Fruit fly (Drosophila melanogaster) whole organism, wandering third instar larva: ENCODE measurements around the gene CG33333.

Experiments used
- Abd-B ChIP-seq: fragments of >200 bp; optimal IDR thresholded peaks from 2 replicates; lab custom pipeline; 2017; ENCODE audit warnings: missing biosample characterization, missing genetic modification characterization
- CG32264 ChIP-seq: fragments of 200-800 bp; sonication (Bioruptor generic); optimal IDR thresholded peaks from 2 replicates; lab custom pipeline; 2016; ENCODE audit warnings: missing biosample characterization, missing genetic modification characterization
- CG9705 ChIP-seq: fragments of 200-800 bp; sonication (Bioruptor generic); optimal IDR thresholded peaks from 2 replicates; lab custom pipeline; 2018; ENCODE audit warnings: missing biosample characterization, mild to moderate bottlenecking, missing genetic modification characterization
- CrebA ChIP-seq: fragments of 200-800 bp; sonication (Bioruptor generic); optimal IDR thresholded peaks from 2 replicates; lab custom pipeline; 2016; ENCODE audit warnings: missing biosample characterization, mild to moderate bottlenecking, missing genetic modification characterization, borderline replicate concordance
- Dif ChIP-seq: fragments of 200-275, 200-300 bp; sonication (Bioruptor generic); optimal IDR thresholded peaks from 2 replicates; lab custom pipeline; 2018; ENCODE audit warnings: missing biosample characterization, missing genetic modification characterization; ENCODE audit not compliant: partially characterized antibody
- GATAd ChIP-seq: sonication (Bioruptor generic); optimal IDR thresholded peaks from 2 replicates; lab custom pipeline; 2016; ENCODE audit warnings: missing biosample characterization, missing genetic modification characterization
- Hnf4 ChIP-seq: fragments of 200-800 bp; sonication (Bioruptor generic); optimal IDR thresholded peaks from 2 replicates; lab custom pipeline; 2016; ENCODE audit warnings: missing biosample characterization, mild to moderate bottlenecking, missing genetic modification characterization
- Hr78 ChIP-seq: fragments of >200 bp; optimal IDR thresholded peaks from 2 replicates; lab custom pipeline; 2017; ENCODE audit warnings: missing biosample characterization, missing genetic modification characterization
- Hr83 ChIP-seq: fragments of 200-300 bp; sonication (Bioruptor generic); optimal IDR thresholded peaks from 2 replicates; lab custom pipeline; 2016; ENCODE audit warnings: missing biosample characterization, mild to moderate bottlenecking, missing genetic modification characterization, moderate library complexity; ENCODE audit not compliant: poor library complexity, severe bottlenecking
- Jra ChIP-seq: sonication (Bioruptor generic); optimal IDR thresholded peaks from 2 replicates; lab custom pipeline; 2016; ENCODE audit warnings: missing biosample characterization, missing genetic modification characterization
- Myc ChIP-seq: fragments of >200 bp; optimal IDR thresholded peaks from 2 replicates; lab custom pipeline; 2017
- N ChIP-seq: fragments of >200 bp; optimal IDR thresholded peaks from 2 replicates; lab custom pipeline; 2018; ENCODE audit warnings: missing biosample characterization, missing external identifiers, missing genetic modification characterization
- OdsH ChIP-seq: fragments of 200-800 bp; sonication (Bioruptor generic); optimal IDR thresholded peaks from 2 replicates; lab custom pipeline; 2016; ENCODE audit warnings: missing biosample characterization, mild to moderate bottlenecking, missing genetic modification characterization
- Rel ChIP-seq, 2 experiments: fragments of 200-800 bp; sonication (Bioruptor generic) in 1 of 2; optimal IDR thresholded peaks; 2 replicates in 1 of 2; 3 replicates in 1 of 2; lab custom pipeline; 2016 to 2019; ENCODE audit warnings: mild to moderate bottlenecking in 2 of 2, missing biosample characterization in 2 of 2, missing genetic modification characterization in 2 of 2, moderate library complexity in 1 of 2
- Vsx2 ChIP-seq: fragments of 200-300, 225-300 bp; sonication (Bioruptor generic); optimal IDR thresholded peaks from 2 replicates; lab custom pipeline; 2018; ENCODE audit warnings: missing biosample characterization, missing genetic modification characterization; ENCODE audit not compliant: partially characterized antibody
- dl ChIP-seq, 2 experiments: fragments of 175-275, 200-275 bp in 1 of 2; fragments of 200-275 bp in 1 of 2; sonication (Bioruptor generic); optimal IDR thresholded peaks; lab custom pipeline; 2018; ENCODE audit warnings: mild to moderate bottlenecking in 2 of 2, missing biosample characterization in 2 of 2, missing genetic modification characterization in 2 of 2, moderate library complexity in 2 of 2; ENCODE audit not compliant: partially characterized antibody in 2 of 2, insufficient read depth in 1 of 2
- dmrt93B ChIP-seq: fragments of 200-800 bp; sonication (Bioruptor generic); optimal IDR thresholded peaks from 2 replicates; lab custom pipeline; 2018; ENCODE audit warnings: missing biosample characterization, mild to moderate bottlenecking, missing genetic modification characterization
- dsf ChIP-seq: sonication (Bioruptor generic); optimal IDR thresholded peaks from 2 replicates; lab custom pipeline; 2016; ENCODE audit warnings: missing biosample characterization, missing genetic modification characterization, borderline replicate concordance
- ey ChIP-seq: fragments of 200-800 bp; sonication (Bioruptor generic); optimal IDR thresholded peaks from 2 replicates; lab custom pipeline; 2016; ENCODE audit warnings: missing biosample characterization, missing genetic modification characterization
- foxo ChIP-seq, 2 experiments: fragments of 200-800 bp; sonication (Bioruptor generic); optimal IDR thresholded peaks; 2 replicates in 1 of 2; 3 replicates in 1 of 2; lab custom pipeline; 2016 to 2017; ENCODE audit warnings: missing biosample characterization in 2 of 2, missing genetic modification characterization in 2 of 2
- h ChIP-seq: fragments of 200-800 bp; sonication (Bioruptor generic); optimal IDR thresholded peaks from 3 replicates; lab custom pipeline; 2016; ENCODE audit warnings: missing biosample characterization, mild to moderate bottlenecking, missing genetic modification characterization
- jim ChIP-seq: fragments of 175-275, 200-325 bp; sonication (Bioruptor generic); optimal IDR thresholded peaks from 2 replicates; lab custom pipeline; 2016; ENCODE audit warnings: missing biosample characterization, mild to moderate bottlenecking, missing genetic modification characterization
- lola ChIP-seq: fragments of >200 bp; optimal IDR thresholded peaks from 2 replicates; lab custom pipeline; 2017; ENCODE audit warnings: missing biosample characterization, missing genetic modification characterization
- pan ChIP-seq: fragments of >200 bp; optimal IDR thresholded peaks from 2 replicates; lab custom pipeline; 2017
- psq ChIP-seq: fragments of 200-800 bp; sonication (Bioruptor generic); optimal IDR thresholded peaks from 3 replicates; lab custom pipeline; 2017; ENCODE audit warnings: missing biosample characterization, mild to moderate bottlenecking, missing genetic modification characterization, moderate library complexity
- rgr ChIP-seq: fragments of 200-800 bp; sonication (Bioruptor generic); optimal IDR thresholded peaks from 3 replicates; lab custom pipeline; 2016; ENCODE audit warnings: missing biosample characterization, mild to moderate bottlenecking, missing genetic modification characterization
- sage ChIP-seq: fragments of 200-800 bp; sonication (Bioruptor generic); optimal IDR thresholded peaks from 2 replicates; lab custom pipeline; 2016; ENCODE audit warnings: missing biosample characterization, mild to moderate bottlenecking, missing genetic modification characterization
- sv ChIP-seq: fragments of 200-800 bp; sonication (Bioruptor generic); optimal IDR thresholded peaks from 3 replicates; lab custom pipeline; 2016; ENCODE audit warnings: missing biosample characterization, missing genetic modification characterization
- tai ChIP-seq: sonication (Bioruptor generic); optimal IDR thresholded peaks from 2 replicates; lab custom pipeline; 2016; ENCODE audit warnings: missing biosample characterization, missing genetic modification characterization
- woc ChIP-seq: sonication (Bioruptor generic); optimal IDR thresholded peaks from 2 replicates; lab custom pipeline; 2016; ENCODE audit warnings: missing biosample characterization, mild to moderate bottlenecking, missing genetic modification characterization

The CG33333 gene

dm6 chr3R:17420338-17420737 lies 3.1 kb downstream of the CG33333 start, which contains the start of gene CG42835:
TSS of gene CG42835 (plus strand) at chr3R:17420638.
- no peak for TF ChIP-seq Jra (GFP tag; lab: Kevin White, UChicago)
- no peak for TF ChIP-seq dmrt93B (GFP tag; lab: Kevin White, UChicago)

dm6 chr3R:17422102-17422501 lies 4.8 kb downstream of the CG33333 start, which contains the start of gene CG14332:
TSS of gene CG14332 (minus strand) at chr3R:17422202.
- TF ChIP-seq sage (GFP tag; lab: Kevin White, UChicago) = no peak
- no peak for TF ChIP-seq psq
- no peak for TF ChIP-seq Abd-B (GFP tag; lab: Kevin White, UChicago)
- TF ChIP-seq Jra (GFP tag; lab: Kevin White, UChicago) = no peak
- TF ChIP-seq, all 38 proteins: peak for 0

DNA sequence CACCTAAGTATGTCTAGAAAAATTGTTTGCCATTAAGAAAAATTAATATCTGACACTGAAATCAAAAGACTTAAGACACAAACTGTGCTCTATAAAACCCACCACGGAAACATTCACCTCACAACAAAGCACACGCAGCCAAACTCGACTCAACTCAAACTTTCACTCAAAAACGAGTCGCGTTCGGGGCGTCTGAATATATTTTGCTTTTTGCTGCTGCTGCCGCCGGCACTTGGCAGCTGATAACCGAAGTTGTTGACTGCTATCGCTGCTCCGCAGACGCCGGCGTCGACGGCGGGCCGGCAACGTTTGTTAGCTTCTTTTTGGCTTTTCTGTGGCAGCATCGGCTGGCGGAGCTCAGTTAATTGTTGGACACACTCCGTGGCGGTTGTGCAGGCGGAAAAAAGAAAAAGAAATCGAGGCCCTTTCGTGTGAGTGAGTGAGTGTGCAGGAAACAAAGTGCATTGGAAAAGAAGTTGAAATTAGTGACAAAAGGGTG lies 8.2 kb downstream of the CG33333 start, which contains the start of gene cysu:
Gene cysu (plus strand): TSS at position 352 of the 499 bp plus-strand sequence.
- TF ChIP-seq foxo (GFP tag; optimal IDR thresholded peaks at IDR 0.05; lab: Kevin White, UChicago) (no peak), dsf (GFP tag; lab: Kevin White, UChicago) (no peak), Hnf4 (GFP tag; lab: Kevin White, UChicago) (no peak), sv (no peak), rgr (GFP tag; lab: Kevin White, UChicago) (no peak), CG32264 (GFP tag; lab: Kevin White, UChicago) (no peak), psq (no peak), h (GFP tag; lab: Kevin White, UChicago) (no peak), CrebA (GFP tag; lab: Kevin White, UChicago) (no peak), jim (GFP tag; lab: Kevin White, UChicago) (no peak), Hr78 (GFP tag; lab: Kevin White, UChicago) (no peak), woc (GFP tag; lab: Kevin White, UChicago) (no peak), Vsx2 (GFP tag; lab: Kevin White, UChicago) (no peak), Myc (lab: Kevin White, UChicago) (no peak), Abd-B (GFP tag; lab: Kevin White, UChicago) (no peak), CG9705 (no peak), Hr83 (no peak), pan (no peak), sage (GFP tag; lab: Kevin White, UChicago) (no peak)
- TF ChIP-seq, all 38 proteins: peak for 0

DNA sequence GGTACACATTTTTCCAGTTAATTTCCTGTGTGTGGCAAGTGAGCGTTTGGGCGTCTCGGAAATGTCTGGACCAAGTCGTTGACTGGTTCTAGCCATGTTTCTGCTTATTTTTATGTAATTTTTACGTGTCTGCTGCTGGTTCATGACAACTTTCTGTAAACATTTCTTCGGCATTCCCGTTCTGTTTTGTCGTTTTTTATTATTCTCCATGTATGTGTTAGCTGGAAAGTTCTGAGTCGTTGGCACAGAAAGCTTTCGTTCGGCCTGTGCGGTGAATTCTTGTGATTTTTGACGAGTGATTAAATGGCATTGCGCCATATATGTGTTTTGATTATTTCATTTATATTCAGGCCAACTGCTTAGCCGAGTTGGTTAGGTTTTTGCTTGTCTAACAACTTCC lies 9.0 kb downstream of the CG33333 start:
- TF ChIP-seq Vsx2 (GFP tag; lab: Kevin White, UChicago) (no peak), rgr (GFP tag; lab: Kevin White, UChicago) (no peak), woc (GFP tag; lab: Kevin White, UChicago) (no peak), Dif (no peak), foxo (GFP tag; optimal IDR thresholded peaks at IDR 0.05; lab: Kevin White, UChicago) (no peak), jim (GFP tag; lab: Kevin White, UChicago) (no peak), dmrt93B (GFP tag; lab: Kevin White, UChicago) (no peak), ey (GFP tag; lab: Kevin White, UChicago) (no peak), tai (GFP tag; lab: Kevin White, UChicago) (no peak), OdsH (GFP tag; lab: Kevin White, UChicago) (no peak), N (GFP tag; lab: Kevin White, UChicago) (no peak), dl (GFP tag; optimal IDR thresholded peaks at IDR 0.05; lab: Kevin White, UChicago; ENCODE audit: insufficient read depth in 1 of 2, partially characterized antibody in 2 of 2) (no peak), Hr78 (GFP tag; lab: Kevin White, UChicago) (no peak), Myc (lab: Kevin White, UChicago) (no peak), sv (no peak), h (GFP tag; lab: Kevin White, UChicago) (no peak)

- TF ChIP-seq tai (GFP tag; lab: Kevin White, UChicago) = no peak
- TF ChIP-seq lola = no peak
- no peak for TF ChIP-seq Rel (GFP tag; optimal IDR thresholded peaks at IDR 0.05; lab: Kevin White, UChicago)
- no peak for TF ChIP-seq Rel (tag; optimal IDR thresholded peaks at IDR 0.05; lab: Kevin White, UChicago)
- no peak for TF ChIP-seq Abd-B (GFP tag; lab: Kevin White, UChicago)
- no peak for TF ChIP-seq GATAd
- no peak for TF ChIP-seq jim (GFP tag; lab: Kevin White, UChicago)
- TF ChIP-seq, all 38 proteins: peak for 0
Measured at dm6 chr3R:17430481-17430880, 13.2 kb downstream of the CG33333 start.
